Fruit fly (Drosophila melanogaster): ENCODE data around the gene CG12984.

Gene CG12984

dm6 chr3L:21023364-21023763, 31.9 kb downstream of the CG12984 start (continued):
- TF ChIP-seq eve (GFP tag; optimal IDR thresholded peaks at IDR 0.05) (no peak), ase (GFP tag; IDR thresholded peaks at IDR 0.05) (no peak), CG3163 (GFP tag; optimal IDR thresholded peaks at IDR 0.05) (peak; percentile 96), ci (GFP tag; IDR thresholded peaks at IDR 0.05) (peak; percentile 50; the same call in 1 of the 3 replicates), CG12236 (GFP tag; optimal IDR thresholded peaks at IDR 0.05) (no peak), TFAM (GFP tag; optimal IDR thresholded peaks at IDR 0.05) (no peak), CG13624 (GFP tag; optimal IDR thresholded peaks at IDR 0.05) (no peak), Drgx (GFP tag; IDR thresholded peaks at IDR 0.05) (0 out of 2 replicates have a peak, but pooled peaks have one; percentile 4), CG2678 (tag; optimal IDR thresholded peaks at IDR 0.05) (no peak), cg (GFP tag; optimal IDR thresholded peaks at IDR 0.05) (peak; percentile 71), slou (GFP tag; optimal IDR thresholded peaks at IDR 0.05) (no peak), sc (optimal IDR thresholded peaks at IDR 0.05) (no peak), sc (GFP tag; optimal IDR thresholded peaks at IDR 0.05) (no peak), CG8765 (GFP tag; IDR thresholded peaks at IDR 0.05) (no peak), CG15479 (GFP tag; optimal IDR thresholded peaks at IDR 0.05) (no peak), grau (tag; optimal IDR thresholded peaks at IDR 0.05) (no peak), CrebB (tag; optimal IDR thresholded peaks at IDR 0.05) (no peak), lmd (GFP tag; IDR thresholded peaks at IDR 0.05) (no peak), CG17385 (GFP tag; optimal IDR thresholded peaks at IDR 0.05) (peak; percentile 28), Fer2 (tag; optimal IDR thresholded peaks at IDR 0.05) (no peak), Trl (optimal IDR thresholded peaks at IDR 0.05) (peak; percentile 90 to 92), Trl (GFP tag; optimal IDR thresholded peaks at IDR 0.05) (no peak), GATAe (GFP tag; conservative IDR thresholded peaks at IDR 0.05) (no peak), Sin3A (optimal IDR thresholded peaks at IDR 0.05) (no peak), CG5245 (GFP tag; optimal IDR thresholded peaks at IDR 0.05) (no peak), CG4360 (GFP tag; IDR thresholded peaks at IDR 0.05) (0 out of 2 replicates have a peak, but pooled peaks have one; percentile 18), H15 (GFP tag; IDR thresholded peaks at IDR 0.05) (no peak), btn (GFP tag; optimal IDR thresholded peaks at IDR 0.05) (no peak), wek (GFP tag; optimal IDR thresholded peaks at IDR 0.05) (no peak), CG16815 (GFP tag; optimal IDR thresholded peaks at IDR 0.05) (no peak), rib (GFP tag; IDR thresholded peaks at IDR 0.05) (peak; percentile 23; the same call in 1 of the 2 replicates), CG11560 (tag; IDR thresholded peaks at IDR 0.05) (no peak), hkb (optimal IDR thresholded peaks at IDR 0.05) (no peak), hkb (GFP tag; IDR thresholded peaks at IDR 0.05) (no peak), lbe (GFP tag; optimal IDR thresholded peaks at IDR 0.05) (peak; percentile 14), B-H1 (GFP tag; IDR thresholded peaks at IDR 0.05) (no peak), Camta (GFP tag; optimal IDR thresholded peaks at IDR 0.05) (no peak), Dll (GFP tag; IDR thresholded peaks at IDR 0.05; ENCODE audit: partially characterized antibody) (0 out of 4 replicates have a peak, but pooled peaks have one; percentile 20), Oli (tag; optimal IDR thresholded peaks at IDR 0.05) (no peak), run (tag; optimal IDR thresholded peaks at IDR 0.05) (no peak), CG4328 (GFP tag; optimal IDR thresholded peaks at IDR 0.05) (no peak), CG12155 (GFP tag; optimal IDR thresholded peaks at IDR 0.05) (peak; percentile 85), CG12391 (tag; optimal IDR thresholded peaks at IDR 0.05) (no peak), Dfd (GFP tag; optimal IDR thresholded peaks at IDR 0.05) (no peak), inv (GFP tag; IDR thresholded peaks at IDR 0.05; ENCODE audit: partially characterized antibody) (no peak), CG30020 (tag; optimal IDR thresholded peaks at IDR 0.05) (no peak), kni (GFP tag; optimal IDR thresholded peaks at IDR 0.05) (peak; percentile 68), scrt (GFP tag; optimal IDR thresholded peaks at IDR 0.05) (no peak), Lpt (GFP tag; optimal IDR thresholded peaks at IDR 0.05) (no peak), pnt (GFP tag; optimal IDR thresholded peaks at IDR 0.05) (no peak), yki (optimal IDR thresholded peaks at IDR 0.05) (peak; percentile 74), zfh1 (GFP tag; IDR thresholded peaks at IDR 0.05) (no peak), CG18011 (GFP tag; optimal IDR thresholded peaks at IDR 0.05) (no peak), hbn (GFP tag; IDR thresholded peaks at IDR 0.05; ENCODE audit: partially characterized antibody) (peak; percentile 22; the same call in 1 of the 2 replicates)
